Worm (Caenorhabditis elegans): ENCODE results near the gene B0244.16.

- TF ChIP-seq ztf-4 (tag; optimal IDR thresholded peaks at IDR 0.05) (no peak), egl-27 (tag; optimal IDR thresholded peaks at IDR 0.05) (no peak), ama-1 (optimal IDR thresholded peaks at IDR 0.05) (no peak), elt-3 (tag; optimal IDR thresholded peaks at IDR 0.05) (no peak), fos-1 (tag; optimal IDR thresholded peaks at IDR 0.05) (no peak), nhr-11 (tag; optimal IDR thresholded peaks at IDR 0.05) (no peak)
These were observed 25.7 kb upstream of the B0244.16 start for ce11 chrIII:5714984-5715454.

Data from whole organism, L2 larva.